Worm (Caenorhabditis elegans) whole organism, early embryonic: ENCODE data around the gene mam-4.

Experiments used
- B0310.2 ChIP-seq: sonication (generic microtip); optimal IDR thresholded peaks from 2 replicates; lab custom pipeline; 2016; ENCODE audit warnings: mild to moderate bottlenecking, missing genetic modification characterization, missing compliant biosample characterization
- aly-1 ChIP-seq: sonication (generic microtip); optimal IDR thresholded peaks from 2 replicates; lab custom pipeline; 2016; ENCODE audit warnings: missing genetic modification characterization, missing compliant biosample characterization
- ama-1 ChIP-seq: fragments of 150-350 bp; optimal IDR thresholded peaks from 2 replicates; lab custom pipeline; 2014
- ceh-13 ChIP-seq: fragments of 200-800 bp; sonication (Bioruptor generic); optimal IDR thresholded peaks from 2 replicates; lab custom pipeline; 2018; ENCODE audit warnings: mild to moderate bottlenecking, missing genetic modification characterization, missing compliant biosample characterization
- ceh-36 ChIP-seq: sonication (generic microtip); optimal IDR thresholded peaks from 2 replicates; lab custom pipeline; 2016; ENCODE audit warnings: missing genetic modification characterization, inconsistent platforms, missing compliant biosample characterization
- flt-1 ChIP-seq: fragments of 200-800 bp; sonication (Bioruptor generic); IDR thresholded peaks from 2 replicates; pipeline ENCODE4 v1.3.6; 2022; ENCODE audit warnings: missing genetic modification characterization, missing compliant biosample characterization
- hmbx-1 ChIP-seq: sonication (generic microtip); optimal IDR thresholded peaks from 2 replicates; lab custom pipeline; 2016; ENCODE audit warnings: mild to moderate bottlenecking, missing genetic modification characterization, missing compliant biosample characterization
- hnd-1 ChIP-seq: sonication (generic microtip); optimal IDR thresholded peaks from 2 replicates; lab custom pipeline; 2016; ENCODE audit warnings: missing genetic modification characterization, missing compliant biosample characterization
- sea-1 ChIP-seq: fragments of 200-800 bp; sonication (Bioruptor generic); conservative IDR thresholded peaks from 2 replicates; pipeline ENCODE4 v1.3.6; 2022; ENCODE audit warnings: missing genetic modification characterization, missing compliant biosample characterization
- tbx-37 ChIP-seq: fragments of 200-800 bp; sonication (Bioruptor generic); conservative IDR thresholded peaks from 2 replicates; pipeline ENCODE4 v1.3.6; 2022; ENCODE audit warnings: missing genetic modification reagents, missing genetic modification characterization, missing compliant biosample characterization
- tra-4 ChIP-seq: sonication (generic microtip); optimal IDR thresholded peaks from 2 replicates; lab custom pipeline; 2017; ENCODE audit warnings: missing genetic modification characterization, missing compliant biosample characterization

- TF ChIP-seq ceh-13 = no peak
- no peak for TF ChIP-seq tra-4 (tag; lab: Kevin White, UChicago)
- TF ChIP-seq flt-1 (GFP tag; lab: Robert Waterston, UW) = no peak
- no peak for TF ChIP-seq ceh-36 (tag; lab: Kevin White, UChicago)
- TF ChIP-seq ama-1 (lab: Kevin White, UChicago) = no peak
- TF ChIP-seq tbx-37 (GFP tag; lab: Robert Waterston, UW) = no peak
- no peak for TF ChIP-seq hnd-1
- no peak for TF ChIP-seq hmbx-1 (tag; lab: Kevin White, UChicago)
- no peak for TF ChIP-seq sea-1 (GFP tag; lab: Robert Waterston, UW)
- TF ChIP-seq aly-1 = no peak
- no peak for TF ChIP-seq B0310.2
Measured at ce11 chrV:11294393-11294792, 46.4 kb downstream of the mam-4 start, which contains the start of gene T03F7.6.
